Fruit fly (Drosophila melanogaster): ENCODE results near the gene CG6005.

dm6 chr3R:19011885-19012284, 11.9 kb downstream of the CG6005 start:
- TF ChIP-seq CG33017 (tag; optimal IDR thresholded peaks at IDR 0.05): no peak
- no peak for TF ChIP-seq CG7101 (tag; optimal IDR thresholded peaks at IDR 0.05)
- TF ChIP-seq CG1620 (GFP tag; optimal IDR thresholded peaks at IDR 0.05): no peak
- no peak for TF ChIP-seq tj (GFP tag; optimal IDR thresholded peaks at IDR 0.05)
- TF ChIP-seq cnc (optimal IDR thresholded peaks at IDR 0.05): no peak
- no peak for TF ChIP-seq CG12768 (GFP tag; optimal IDR thresholded peaks at IDR 0.05)
- TF ChIP-seq toe (GFP tag; optimal IDR thresholded peaks at IDR 0.05): no peak
- no peak for TF ChIP-seq CG5204 (GFP tag; optimal IDR thresholded peaks at IDR 0.05)
